Worm (Caenorhabditis elegans) whole organism, mixed stage, embryonic: ENCODE results near the gene unc-9.

Experiments used
- blmp-1 ChIP-seq: fragments of 150-350 bp; optimal IDR thresholded peaks from 2 replicates; lab custom pipeline; 2014; ENCODE audit warnings: missing biosample characterization, missing genetic modification characterization
- ces-1 ChIP-seq: fragments of 150-350 bp; optimal IDR thresholded peaks from 2 replicates; lab custom pipeline; 2014; ENCODE audit warnings: missing biosample characterization, missing genetic modification reagents, missing genetic modification characterization
- ham-2 ChIP-seq: fragments of 200-800 bp; sonication (Bioruptor generic); optimal IDR thresholded peaks from 2 replicates; lab custom pipeline; 2018; ENCODE audit warnings: mild to moderate bottlenecking, missing genetic modification characterization, missing compliant biosample characterization
- lin-13 ChIP-seq: fragments of 150-350 bp; optimal IDR thresholded peaks from 2 replicates; lab custom pipeline; 2014; ENCODE audit warnings: missing biosample characterization, missing genetic modification characterization
- mls-2 ChIP-seq: sonication (generic microtip); optimal IDR thresholded peaks from 2 replicates; lab custom pipeline; 2016; ENCODE audit warnings: mild to moderate bottlenecking, missing genetic modification characterization, moderate library complexity, missing compliant biosample characterization
- nhr-12 ChIP-seq: fragments of 150-350 bp; optimal IDR thresholded peaks from 2 replicates; lab custom pipeline; 2014; ENCODE audit warnings: missing biosample characterization, missing genetic modification characterization
- nhr-237 ChIP-seq: fragments of 150-350 bp; optimal IDR thresholded peaks from 2 replicates; lab custom pipeline; 2014; ENCODE audit warnings: missing biosample characterization, missing genetic modification characterization
- nhr-28 ChIP-seq: fragments of 150-350 bp; optimal IDR thresholded peaks from 2 replicates; lab custom pipeline; 2014; ENCODE audit warnings: missing biosample characterization, missing genetic modification characterization
- nhr-76 ChIP-seq: sonication (generic microtip); optimal IDR thresholded peaks from 2 replicates; lab custom pipeline; 2017; ENCODE audit warnings: missing biosample characterization, missing genetic modification characterization
- pha-4 ChIP-seq: fragments of 150-350 bp; optimal IDR thresholded peaks from 2 replicates; lab custom pipeline; 2018; ENCODE audit warnings: missing biosample characterization, missing genetic modification reagents, missing genetic modification characterization
- snpc-4 ChIP-seq: fragments of 150-350 bp; optimal IDR thresholded peaks from 2 replicates; lab custom pipeline; 2014; ENCODE audit warnings: missing biosample characterization, missing genetic modification characterization
- sptf-1 ChIP-seq: sonication (generic microtip); optimal IDR thresholded peaks from 2 replicates; lab custom pipeline; 2017; ENCODE audit warnings: mild to moderate bottlenecking, missing genetic modification characterization, moderate library complexity, missing compliant biosample characterization
- ztf-11 ChIP-seq: fragments of 150-350 bp; optimal IDR thresholded peaks from 2 replicates; lab custom pipeline; 2014; ENCODE audit warnings: missing biosample characterization, missing genetic modification characterization

- TF ChIP-seq pha-4 (no peak), snpc-4 (tag; lab: Kevin White, UChicago) (no peak), nhr-12 (tag; lab: Kevin White, UChicago) (no peak), mls-2 (tag; lab: Kevin White, UChicago) (no peak), blmp-1 (tag; lab: Kevin White, UChicago) (no peak), sptf-1 (tag; lab: Kevin White, UChicago) (no peak), ham-2 (GFP tag; lab: Kevin White, UChicago) (no peak), ces-1 (GFP tag; lab: Kevin White, UChicago) (no peak), ztf-11 (tag; lab: Kevin White, UChicago) (no peak), nhr-76 (no peak), nhr-237 (tag; lab: Kevin White, UChicago) (no peak), lin-13 (no peak), nhr-28 (tag; lab: Kevin White, UChicago) (no peak)
Observed at ce11 chrX:13247614-13248013, 46.0 kb downstream of the unc-9 start.
